Worm (Caenorhabditis elegans): ENCODE data around the gene tra-4.

DNA sequence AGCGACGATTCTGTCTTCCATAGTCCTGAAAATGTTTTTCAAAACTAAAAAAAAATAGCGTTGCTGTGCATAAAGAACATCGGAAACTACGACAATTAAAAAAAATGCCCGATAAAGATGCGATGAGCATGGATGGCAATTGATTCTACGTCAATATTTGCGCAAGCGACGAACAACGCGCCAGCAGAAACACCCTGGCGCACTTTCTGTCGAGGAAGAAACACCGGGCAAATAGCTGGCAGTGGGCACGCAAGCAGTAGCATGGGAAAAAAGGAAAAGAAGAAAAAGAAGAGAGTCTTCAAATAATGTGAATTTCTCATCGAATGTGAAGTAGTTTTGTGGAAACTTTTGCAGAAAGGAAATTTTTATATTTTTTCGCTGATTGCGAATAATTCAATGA, 47.8 kb downstream of the tra-4 start, which contains the start of gene C14A11.9:
- peak; percentile 96 for TF ChIP-seq him-1 (tag; optimal IDR thresholded peaks at IDR 0.05)
- no peak for TF ChIP-seq dao-5 (tag; optimal IDR thresholded peaks at IDR 0.05)
- TF ChIP-seq W03F9.2 (tag; optimal IDR thresholded peaks at IDR 0.05), result peak; percentile 74
